Worm (Caenorhabditis elegans) whole organism, mixed stage, embryonic: ENCODE measurements around the gene efhd-1.

Source experiments
- ceh-39 ChIP-seq: fragments of 150-350 bp; optimal IDR thresholded peaks from 2 replicates; lab custom pipeline; 2014; ENCODE audit warnings: missing biosample characterization, missing genetic modification characterization
- ceh-43 ChIP-seq: fragments of 200-800 bp; sonication (Bioruptor generic); optimal IDR thresholded peaks from 2 replicates; lab custom pipeline; 2018; ENCODE audit warnings: mild to moderate bottlenecking, missing genetic modification characterization, moderate library complexity, missing compliant biosample characterization
- ceh-83 ChIP-seq: fragments of 200-800 bp; sonication (Bioruptor generic); optimal IDR thresholded peaks from 2 replicates; lab custom pipeline; 2018; ENCODE audit warnings: mild to moderate bottlenecking, missing genetic modification characterization, missing compliant biosample characterization
- flh-1 ChIP-seq: fragments of 200-800 bp; sonication (Bioruptor generic); optimal IDR thresholded peaks from 2 replicates; lab custom pipeline; 2018; ENCODE audit warnings: mild to moderate bottlenecking, missing genetic modification characterization, moderate library complexity, missing compliant biosample characterization
- lin-13 ChIP-seq: fragments of 150-350 bp; optimal IDR thresholded peaks from 2 replicates; lab custom pipeline; 2014; ENCODE audit warnings: missing biosample characterization, missing genetic modification characterization
- lsy-2 ChIP-seq: fragments of 150-350 bp; optimal IDR thresholded peaks from 2 replicates; lab custom pipeline; 2014; ENCODE audit warnings: missing biosample characterization, missing genetic modification characterization
- nhr-12 ChIP-seq: fragments of 150-350 bp; optimal IDR thresholded peaks from 2 replicates; lab custom pipeline; 2014; ENCODE audit warnings: missing biosample characterization, missing genetic modification characterization
- nhr-237 ChIP-seq: fragments of 150-350 bp; optimal IDR thresholded peaks from 2 replicates; lab custom pipeline; 2014; ENCODE audit warnings: missing biosample characterization, missing genetic modification characterization
- nhr-28 ChIP-seq: fragments of 150-350 bp; optimal IDR thresholded peaks from 2 replicates; lab custom pipeline; 2014; ENCODE audit warnings: missing biosample characterization, missing genetic modification characterization
- snpc-4 ChIP-seq: fragments of 150-350 bp; optimal IDR thresholded peaks from 2 replicates; lab custom pipeline; 2014; ENCODE audit warnings: missing biosample characterization, missing genetic modification characterization
- tbx-8 ChIP-seq: fragments of 200-800 bp; sonication (Bioruptor generic); optimal IDR thresholded peaks from 2 replicates; lab custom pipeline; 2018; ENCODE audit warnings: mild to moderate bottlenecking, missing genetic modification characterization, moderate library complexity, missing compliant biosample characterization
- unc-120 ChIP-seq: sonication (generic microtip); optimal IDR thresholded peaks from 2 replicates; lab custom pipeline; 2017; ENCODE audit warnings: missing genetic modification characterization, missing compliant biosample characterization; ENCODE audit not compliant: poor library complexity, severe bottlenecking
- unc-62 ChIP-seq: fragments of 150-350 bp; optimal IDR thresholded peaks from 2 replicates; lab custom pipeline; 2014; ENCODE audit warnings: missing biosample characterization, missing genetic modification reagents, missing genetic modification characterization
- ztf-11 ChIP-seq: fragments of 150-350 bp; optimal IDR thresholded peaks from 2 replicates; lab custom pipeline; 2014; ENCODE audit warnings: missing biosample characterization, missing genetic modification characterization

ce11 chrII:14237245-14237806, 58.7 kb downstream of the efhd-1 start:
- TF ChIP-seq nhr-12 (tag; lab: Kevin White, UChicago) (no peak), lin-13 (tag; lab: Kevin White, UChicago) (no peak), lsy-2 (tag; lab: Kevin White, UChicago) (no peak), ceh-43 (no peak), nhr-237 (tag; lab: Kevin White, UChicago) (no peak), flh-1 (GFP tag; lab: Kevin White, UChicago) (no peak), ztf-11 (tag; lab: Kevin White, UChicago) (no peak), snpc-4 (tag; lab: Kevin White, UChicago) (no peak), ceh-83 (GFP tag; lab: Kevin White, UChicago) (no peak), nhr-28 (tag; lab: Kevin White, UChicago) (no peak), ceh-39 (tag; lab: Kevin White, UChicago) (no peak), unc-62 (GFP tag; lab: Kevin White, UChicago) (no peak), tbx-8 (GFP tag; lab: Kevin White, UChicago) (no peak), unc-120 (tag; lab: Kevin White, UChicago) (no peak)
